Worm (Caenorhabditis elegans) whole organism, L3 larva: ENCODE data around the gene lido-14.

Experiments
- ama-1 ChIP-seq: fragments of 150-350 bp; optimal IDR thresholded peaks from 2 replicates; lab custom pipeline; 2018
- ceh-9 ChIP-seq: sonication (generic microtip); optimal IDR thresholded peaks from 2 replicates; lab custom pipeline; 2018; ENCODE audit warnings: missing biosample characterization, missing genetic modification characterization
- elt-1 ChIP-seq: fragments of 150-350 bp; optimal IDR thresholded peaks from 2 replicates; lab custom pipeline; 2014; ENCODE audit warnings: missing biosample characterization, missing genetic modification characterization
- elt-2 ChIP-seq: sonication (generic microtip); optimal IDR thresholded peaks from 2 replicates; lab custom pipeline; 2016; ENCODE audit warnings: missing genetic modification reagents, mild to moderate bottlenecking, missing genetic modification characterization, missing compliant biosample characterization
- fos-1 ChIP-seq: fragments of 150-350 bp; optimal IDR thresholded peaks from 2 replicates; lab custom pipeline; 2014; ENCODE audit warnings: missing biosample characterization, missing genetic modification characterization
- hmg-11 ChIP-seq: sonication (generic microtip); optimal IDR thresholded peaks from 2 replicates; lab custom pipeline; 2016; ENCODE audit warnings: missing genetic modification characterization, missing compliant biosample characterization
- lin-39 ChIP-seq: fragments of 150-350 bp; optimal IDR thresholded peaks from 2 replicates; lab custom pipeline; 2018; ENCODE audit warnings: missing biosample characterization, missing genetic modification reagents, missing genetic modification characterization
- nhr-11 ChIP-seq: fragments of 150-350 bp; optimal IDR thresholded peaks from 2 replicates; lab custom pipeline; 2014; ENCODE audit warnings: missing biosample characterization, missing genetic modification characterization
- nhr-12 ChIP-seq: fragments of 150-350 bp; optimal IDR thresholded peaks from 2 replicates; lab custom pipeline; 2014; ENCODE audit warnings: missing biosample characterization, missing genetic modification characterization
- nhr-28 ChIP-seq: fragments of 150-350 bp; optimal IDR thresholded peaks from 2 replicates; lab custom pipeline; 2014; ENCODE audit warnings: missing biosample characterization, missing genetic modification characterization
- nhr-76 ChIP-seq: fragments of 150-350 bp; sonication (generic microtip); optimal IDR thresholded peaks from 5 replicates; lab custom pipeline; 2014; ENCODE audit warnings: missing biosample characterization, missing genetic modification characterization
- pha-4 ChIP-seq: fragments of 150-350 bp; optimal IDR thresholded peaks from 2 replicates; lab custom pipeline; 2014; ENCODE audit warnings: missing biosample characterization, missing genetic modification reagents, missing genetic modification characterization
- skn-1 ChIP-seq: fragments of 150-350 bp; optimal IDR thresholded peaks from 2 replicates; lab custom pipeline; 2014; ENCODE audit warnings: missing biosample characterization, missing genetic modification characterization
- tbx-2 ChIP-seq: sonication (generic microtip); optimal IDR thresholded peaks from 2 replicates; lab custom pipeline; 2016; ENCODE audit warnings: mild to moderate bottlenecking, missing genetic modification characterization, missing compliant biosample characterization

DNA sequence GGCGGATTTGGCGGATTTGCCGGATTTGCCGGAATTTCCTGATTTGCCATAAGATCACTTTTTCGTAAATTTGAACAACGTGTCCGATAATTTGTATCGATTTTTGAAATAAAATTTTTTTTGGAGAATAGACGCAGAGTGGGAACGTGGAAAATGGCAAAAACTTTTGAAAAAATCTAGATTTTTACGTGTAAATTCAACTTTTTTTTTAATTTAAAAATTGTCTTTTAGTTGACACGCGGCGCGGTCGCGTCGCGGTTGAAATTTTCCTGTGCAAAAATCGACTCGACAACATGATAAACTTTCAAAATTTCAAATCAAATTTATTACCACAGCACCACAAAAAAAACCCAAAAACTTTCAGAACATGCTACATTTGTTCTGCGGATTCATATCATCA is 36.5 kb downstream of the lido-14 start, which contains the start of gene nep-20:
- TF ChIP-seq ama-1 = no peak
- no peak for TF ChIP-seq elt-2 (tag; lab: Kevin White, UChicago)
- TF ChIP-seq nhr-76 (tag; lab: Kevin White, UChicago) = no peak
- no peak for TF ChIP-seq skn-1 (tag; lab: Kevin White, UChicago)
- no peak for TF ChIP-seq elt-1 (tag; lab: Kevin White, UChicago)
- no peak for TF ChIP-seq nhr-12 (tag; lab: Kevin White, UChicago)
- no peak for TF ChIP-seq ceh-9 (tag; lab: Kevin White, UChicago)
- TF ChIP-seq hmg-11 (tag; lab: Kevin White, UChicago) = no peak
- no peak for TF ChIP-seq nhr-11 (tag; lab: Kevin White, UChicago)
- TF ChIP-seq tbx-2 (tag; lab: Kevin White, UChicago) = no peak
- no peak for TF ChIP-seq fos-1 (tag; lab: Kevin White, UChicago)
- no peak for TF ChIP-seq lin-39 (tag; lab: Kevin White, UChicago)
- no peak for TF ChIP-seq pha-4 (tag; lab: Kevin White, UChicago)
- TF ChIP-seq nhr-28 = no peak
